Worm (Caenorhabditis elegans) whole organism, L2 larva: Measurements from ENCODE around the gene ZK380.6.

Experiments
- C34F6.9 ChIP-seq: fragments of 150-350 bp; optimal IDR thresholded peaks from 2 replicates; lab custom pipeline; 2014; ENCODE audit warnings: missing biosample characterization, missing genetic modification characterization
- F13H6.1 ChIP-seq: sonication (generic microtip); optimal IDR thresholded peaks from 2 replicates; lab custom pipeline; 2016; ENCODE audit warnings: missing genetic modification characterization, missing compliant biosample characterization
- Y55F3AM.14 ChIP-seq: fragments of 200-800 bp; sonication (Bioruptor generic); optimal IDR thresholded peaks from 2 replicates; lab custom pipeline; 2018; ENCODE audit warnings: mild to moderate bottlenecking, missing genetic modification characterization, missing compliant biosample characterization
- alr-1 ChIP-seq: fragments of 150-350 bp; optimal IDR thresholded peaks from 2 replicates; lab custom pipeline; 2014; ENCODE audit warnings: missing biosample characterization, missing genetic modification characterization
- aly-2 ChIP-seq: fragments of 150-350 bp; optimal IDR thresholded peaks from 2 replicates; lab custom pipeline; 2014; ENCODE audit warnings: missing biosample characterization, missing genetic modification characterization
- ama-1 ChIP-seq: fragments of 150-350 bp; optimal IDR thresholded peaks from 2 replicates; lab custom pipeline; 2018; ENCODE audit warnings: inconsistent platforms
- ceh-82 ChIP-seq: fragments of 150-350 bp; optimal IDR thresholded peaks from 2 replicates; lab custom pipeline; 2014; ENCODE audit warnings: missing biosample characterization, missing genetic modification characterization
- crh-2 ChIP-seq: sonication (generic microtip); optimal IDR thresholded peaks from 2 replicates; lab custom pipeline; 2017; ENCODE audit warnings: missing biosample characterization, missing genetic modification characterization
- dmd-4 ChIP-seq: sonication (generic microtip); optimal IDR thresholded peaks from 2 replicates; lab custom pipeline; 2017; ENCODE audit warnings: missing biosample characterization, missing genetic modification characterization
- fos-1 ChIP-seq: fragments of 150-350 bp; optimal IDR thresholded peaks from 2 replicates; lab custom pipeline; 2014; ENCODE audit warnings: missing biosample characterization, missing genetic modification characterization
- gmeb-1 ChIP-seq: fragments of 150-350 bp; optimal IDR thresholded peaks from 2 replicates; lab custom pipeline; 2014; ENCODE audit warnings: missing biosample characterization, missing genetic modification characterization
- lin-11 ChIP-seq: fragments of 150-350 bp; sonication (generic microtip); optimal IDR thresholded peaks from 2 replicates; lab custom pipeline; 2014; ENCODE audit warnings: missing biosample characterization, missing genetic modification characterization, inconsistent platforms, mixed read lengths
- lin-13 ChIP-seq: fragments of 150-350 bp; optimal IDR thresholded peaks from 2 replicates; lab custom pipeline; 2014; ENCODE audit warnings: missing biosample characterization, missing genetic modification reagents, missing genetic modification characterization
- lin-39 ChIP-seq: fragments of 150-350 bp; optimal IDR thresholded peaks from 2 replicates; lab custom pipeline; 2014; ENCODE audit warnings: missing biosample characterization, missing genetic modification reagents, missing genetic modification characterization
- lsy-2 ChIP-seq, 2 experiments: fragments of 150-350 bp in 1 of 2; sonication (generic microtip) in 1 of 2; optimal IDR thresholded peaks; 2 replicates each; lab custom pipeline; 2014 to 2017; ENCODE audit warnings: missing biosample characterization in 2 of 2, missing genetic modification characterization in 2 of 2
- mab-5 ChIP-seq: fragments of 150-350 bp; optimal IDR thresholded peaks from 2 replicates; lab custom pipeline; 2014; ENCODE audit warnings: missing biosample characterization, missing genetic modification characterization
- mdl-1 ChIP-seq, 2 experiments: fragments of 150-350 bp in 1 of 2; sonication (generic microtip) in 1 of 2; optimal IDR thresholded peaks; 2 replicates each; lab custom pipeline; 2017; ENCODE audit warnings: missing biosample characterization in 2 of 2, missing genetic modification characterization in 2 of 2
- nhr-10 ChIP-seq: sonication (generic microtip); optimal IDR thresholded peaks from 2 replicates; lab custom pipeline; 2017; ENCODE audit warnings: missing biosample characterization, missing genetic modification characterization
- nhr-11 ChIP-seq: fragments of 150-350 bp; optimal IDR thresholded peaks from 2 replicates; lab custom pipeline; 2014; ENCODE audit warnings: missing biosample characterization, missing genetic modification characterization
- nhr-12 ChIP-seq: fragments of 150-350 bp; optimal IDR thresholded peaks from 2 replicates; lab custom pipeline; 2014; ENCODE audit warnings: missing biosample characterization, missing genetic modification characterization
- nhr-129 ChIP-seq: fragments of 150-350 bp; optimal IDR thresholded peaks from 2 replicates; lab custom pipeline; 2014; ENCODE audit warnings: missing biosample characterization, missing genetic modification characterization
- nhr-21 ChIP-seq: fragments of 150-350 bp; optimal IDR thresholded peaks from 2 replicates; lab custom pipeline; 2014; ENCODE audit warnings: missing biosample characterization, missing genetic modification characterization
- nhr-237 ChIP-seq: fragments of 150-350 bp; optimal IDR thresholded peaks from 2 replicates; lab custom pipeline; 2014; ENCODE audit warnings: missing biosample characterization, missing genetic modification characterization
- peb-1 ChIP-seq: fragments of 150-350 bp; optimal IDR thresholded peaks from 2 replicates; lab custom pipeline; 2014; ENCODE audit warnings: missing biosample characterization, missing genetic modification characterization
- sem-4 ChIP-seq: fragments of 150-350 bp; optimal IDR thresholded peaks from 2 replicates; lab custom pipeline; 2014; ENCODE audit warnings: missing biosample characterization, missing genetic modification reagents, missing genetic modification characterization
- sma-3 ChIP-seq: sonication (generic microtip); optimal IDR thresholded peaks from 2 replicates; lab custom pipeline; 2016; ENCODE audit warnings: missing genetic modification reagents, missing genetic modification characterization, missing compliant biosample characterization
- sma-9 ChIP-seq, 2 experiments: fragments of 150-350 bp in 1 of 2; sonication (generic microtip) in 1 of 2; optimal IDR thresholded peaks; 2 replicates each; lab custom pipeline; 2014 to 2016; ENCODE audit warnings: missing genetic modification characterization in 2 of 2, mild to moderate bottlenecking in 1 of 2, missing biosample characterization in 1 of 2, missing compliant biosample characterization in 1 of 2, missing genetic modification reagents in 1 of 2, moderate library complexity in 1 of 2
- unc-55 ChIP-seq: fragments of 150-350 bp; sonication (generic microtip); optimal IDR thresholded peaks from 3 replicates; lab custom pipeline; 2014; ENCODE audit warnings: missing biosample characterization, missing genetic modification reagents, missing genetic modification characterization
- unc-62 ChIP-seq: fragments of 150-350 bp; optimal IDR thresholded peaks from 2 replicates; lab custom pipeline; 2014; ENCODE audit warnings: missing biosample characterization, missing genetic modification reagents, missing genetic modification characterization
- zag-1 ChIP-seq: fragments of 150-350 bp; optimal IDR thresholded peaks from 2 replicates; lab custom pipeline; 2014; ENCODE audit warnings: missing biosample characterization, missing genetic modification characterization
- ztf-1 ChIP-seq: fragments of 200-800 bp; sonication (Bioruptor generic); conservative IDR thresholded peaks from 2 replicates; pipeline ENCODE4 v1.3.6; 2022; ENCODE audit warnings: missing genetic modification characterization, missing compliant biosample characterization
- ztf-11 ChIP-seq: sonication (generic microtip); optimal IDR thresholded peaks from 2 replicates; lab custom pipeline; 2017; ENCODE audit warnings: missing biosample characterization, missing genetic modification characterization
- ztf-4 ChIP-seq: fragments of 150-350 bp; optimal IDR thresholded peaks from 2 replicates; lab custom pipeline; 2014; ENCODE audit warnings: missing biosample characterization, missing genetic modification characterization

The ZK380.6 gene

ce11 chrX:1654146-1654545 lies at the start of gene ZK380.6:
Gene ZK380.6 (plus strand): TSS chrX:1654446.
- TF ChIP-seq unc-62 (GFP tag; lab: Kevin White, UChicago) = no peak
- TF ChIP-seq lin-39 (tag; lab: Kevin White, UChicago) = no peak

DNA sequence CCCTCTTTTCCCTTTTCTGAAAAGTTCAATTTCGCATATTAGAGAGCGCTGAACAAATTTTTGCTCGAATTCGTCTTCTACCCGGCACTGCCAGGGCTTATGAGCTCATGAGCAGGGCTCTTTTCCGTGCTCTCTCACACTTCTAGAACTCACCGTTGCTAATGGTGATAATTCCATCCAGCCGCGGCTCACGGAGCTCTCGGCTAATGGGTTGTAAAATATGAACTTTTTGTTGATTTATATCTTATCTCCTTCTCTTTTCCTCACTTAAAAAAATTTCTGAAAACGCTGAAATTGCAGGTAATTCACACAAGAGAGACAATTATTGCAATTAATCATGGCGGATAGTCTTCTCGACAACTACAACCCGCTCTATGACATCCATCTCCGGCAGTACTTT lies 49.6 kb upstream of the ZK380.6 start, which contains the start of gene H11E01.3:
Gene H11E01.3, plus strand, starts transcription at position 301 of the 400 bp plus-strand sequence.
- TF ChIP-seq nhr-237 (tag; lab: Kevin White, UChicago) = no peak
- no peak for TF ChIP-seq lsy-2 (tag; optimal IDR thresholded peaks at IDR 0.05; lab: Kevin White, UChicago)
- no peak for TF ChIP-seq Y55F3AM.14 (GFP tag; lab: Kevin White, UChicago)
- TF ChIP-seq mdl-1 (tag; optimal IDR thresholded peaks at IDR 0.05; lab: Kevin White, UChicago) = no peak
- TF ChIP-seq nhr-12 (tag; lab: Kevin White, UChicago) = no peak
- no peak for TF ChIP-seq nhr-11 (tag; lab: Kevin White, UChicago)
- no peak for TF ChIP-seq peb-1 (tag; lab: Kevin White, UChicago)
- TF ChIP-seq unc-62 (GFP tag; lab: Kevin White, UChicago) = no peak
- TF ChIP-seq alr-1 (tag; lab: Kevin White, UChicago) = no peak
- no peak for TF ChIP-seq ama-1 (lab: Kevin White, UChicago)
- no peak for TF ChIP-seq ztf-4
- TF ChIP-seq C34F6.9 (tag; lab: Kevin White, UChicago) = no peak
- TF ChIP-seq crh-2 (tag; lab: Kevin White, UChicago) = no peak
- TF ChIP-seq sma-9 (GFP tag; optimal IDR thresholded peaks at IDR 0.05; lab: Kevin White, UChicago) = no peak
- no peak for TF ChIP-seq sma-9 (tag; optimal IDR thresholded peaks at IDR 0.05; lab: Kevin White, UChicago)
- no peak for TF ChIP-seq nhr-21 (tag; lab: Kevin White, UChicago)
- TF ChIP-seq lin-11 = no peak
- TF ChIP-seq ztf-11 (tag; lab: Kevin White, UChicago) = no peak
- no peak for TF ChIP-seq nhr-129 (tag; lab: Kevin White, UChicago)
- no peak for TF ChIP-seq sem-4 (tag; lab: Kevin White, UChicago)
- no peak for TF ChIP-seq aly-2 (tag; lab: Kevin White, UChicago)

ce11 chrX:1612948-1613347 lies 41.3 kb upstream of the ZK380.6 start:
- TF ChIP-seq aly-2 (tag; lab: Kevin White, UChicago) (no peak), dmd-4 (tag; lab: Kevin White, UChicago) (no peak), ztf-1 (GFP tag; lab: Robert Waterston, UW) (no peak), gmeb-1 (tag; lab: Kevin White, UChicago) (no peak), sma-3 (no peak), nhr-10 (tag; lab: Kevin White, UChicago) (no peak)

- TF ChIP-seq F13H6.1 (no peak), unc-55 (GFP tag; lab: Kevin White, UChicago) (no peak), Y55F3AM.14 (GFP tag; lab: Kevin White, UChicago) (no peak), C34F6.9 (tag; lab: Kevin White, UChicago) (no peak), zag-1 (no peak), ceh-82 (tag; lab: Kevin White, UChicago) (no peak), lin-13 (GFP tag; lab: Kevin White, UChicago) (no peak), nhr-21 (tag; lab: Kevin White, UChicago) (no peak), unc-62 (GFP tag; lab: Kevin White, UChicago) (no peak), gmeb-1 (tag; lab: Kevin White, UChicago) (no peak), ztf-1 (GFP tag; lab: Robert Waterston, UW) (no peak), nhr-10 (tag; lab: Kevin White, UChicago) (no peak), sma-9 (GFP tag; optimal IDR thresholded peaks at IDR 0.05; lab: Kevin White, UChicago) (no peak), sma-9 (tag; optimal IDR thresholded peaks at IDR 0.05; lab: Kevin White, UChicago) (no peak), mab-5 (no peak), fos-1 (tag; lab: Kevin White, UChicago) (no peak)
- TF ChIP-seq, all 48 proteins: peak for 0
Observed at ce11 chrX:1613860-1614259, 40.4 kb upstream of the ZK380.6 start.
